Worm (Caenorhabditis elegans): ENCODE results near the gene srx-60.

DNA sequence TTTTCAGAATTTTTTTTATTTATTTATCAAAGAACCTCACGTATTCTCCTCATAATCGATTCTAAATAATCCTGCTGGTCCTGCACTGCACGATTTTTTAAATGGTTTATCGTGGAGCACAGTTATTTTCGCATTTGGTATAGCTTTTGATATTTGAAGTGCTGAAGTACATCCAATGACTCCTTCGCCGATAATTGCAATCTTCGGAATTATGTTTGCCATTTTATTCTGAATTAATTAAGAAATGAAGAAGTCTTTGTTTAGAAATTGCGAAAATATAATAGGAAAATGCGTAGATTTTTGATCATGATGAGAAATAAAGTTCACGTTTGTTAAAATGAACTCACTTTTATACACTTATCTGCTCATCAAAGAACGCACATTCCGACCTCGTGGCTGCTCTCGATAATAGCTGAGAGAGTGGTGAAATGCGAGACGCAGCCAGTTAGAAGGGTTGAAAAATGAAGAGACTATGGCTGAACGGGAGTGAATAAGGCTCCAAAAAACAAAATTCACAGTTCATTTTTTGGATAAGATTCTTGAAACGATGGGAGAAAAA lies 34.2 kb downstream of the srx-60 start:
- TF ChIP-seq ceh-36 (tag; optimal IDR thresholded peaks at IDR 0.05), result no peak
- no peak for TF ChIP-seq hmg-4 (GFP tag; optimal IDR thresholded peaks at IDR 0.05)
- no peak for TF ChIP-seq pes-1 (GFP tag; IDR thresholded peaks at IDR 0.05)
- TF ChIP-seq flt-1 (GFP tag; IDR thresholded peaks at IDR 0.05), result no peak
- TF ChIP-seq sea-1 (GFP tag; conservative IDR thresholded peaks at IDR 0.05), result no peak
- TF ChIP-seq F13C5.2 (tag; optimal IDR thresholded peaks at IDR 0.05), result no peak
- TF ChIP-seq ama-1 (optimal IDR thresholded peaks at IDR 0.05), result no peak
- TF ChIP-seq hmbx-1 (tag; optimal IDR thresholded peaks at IDR 0.05), result no peak
- no peak for TF ChIP-seq tra-4 (tag; optimal IDR thresholded peaks at IDR 0.05)
- TF ChIP-seq scrt-1 (GFP tag; IDR thresholded peaks at IDR 0.05), result no peak
- no peak for TF ChIP-seq B0310.2 (tag; optimal IDR thresholded peaks at IDR 0.05)
- no peak for TF ChIP-seq tbx-37 (GFP tag; conservative IDR thresholded peaks at IDR 0.05)
- TF ChIP-seq ets-7 (tag; optimal IDR thresholded peaks at IDR 0.05), result no peak
